Fruit fly (Drosophila melanogaster): ENCODE results near the gene CG5895.

CG5895 gene

dm6 chr3L:16024276-16025019 is 10.8 kb upstream of the CG5895 start (continued):
- TF ChIP-seq slbo (GFP tag; IDR thresholded peaks at IDR 0.05): no peak
- TF ChIP-seq CG17361 (GFP tag; IDR thresholded peaks at IDR 0.05): peak; percentile 56
- no peak for TF ChIP-seq Deaf1 (tag; optimal IDR thresholded peaks at IDR 0.05)
- no peak for TF ChIP-seq CG8089 (GFP tag; optimal IDR thresholded peaks at IDR 0.05)
- peak; percentile 27 for TF ChIP-seq Blimp-1 (GFP tag; optimal IDR thresholded peaks at IDR 0.05)
- TF ChIP-seq sima (GFP tag; optimal IDR thresholded peaks at IDR 0.05): no peak
- TF ChIP-seq CG3838 (GFP tag; optimal IDR thresholded peaks at IDR 0.05): no peak
- TF ChIP-seq BtbVII (GFP tag; optimal IDR thresholded peaks at IDR 0.05): no peak
- peak; percentile 40 for TF ChIP-seq CG11504 (tag; optimal IDR thresholded peaks at IDR 0.05)
- TF ChIP-seq Myb (GFP tag; optimal IDR thresholded peaks at IDR 0.05): peak; percentile 13
- peak; percentile 13 for TF ChIP-seq tio (GFP tag; optimal IDR thresholded peaks at IDR 0.05)
- TF ChIP-seq pzg (GFP tag; optimal IDR thresholded peaks at IDR 0.05): no peak
- peak; percentile 10 for TF ChIP-seq CG13424 (tag; optimal IDR thresholded peaks at IDR 0.05)
- TF ChIP-seq BEAF-32 (GFP tag; optimal IDR thresholded peaks at IDR 0.05): no peak
- TF ChIP-seq Sox100B (GFP tag; optimal IDR thresholded peaks at IDR 0.05): peak; percentile 31
- TF ChIP-seq CG7839 (tag; optimal IDR thresholded peaks at IDR 0.05): peak; percentile 3
- no peak for TF ChIP-seq Taf1 (GFP tag; IDR thresholded peaks at IDR 0.05)
- no peak for TF ChIP-seq gcm2 (GFP tag; optimal IDR thresholded peaks at IDR 0.05)
- peak; percentile 6 for TF ChIP-seq CG7556 (GFP tag; optimal IDR thresholded peaks at IDR 0.05)
- no peak for TF ChIP-seq Oaz (GFP tag; IDR thresholded peaks at IDR 0.05)
- TF ChIP-seq CG18764 (GFP tag; optimal IDR thresholded peaks at IDR 0.05): no peak
- TF ChIP-seq CG30403 (GFP tag; optimal IDR thresholded peaks at IDR 0.05): peak; percentile 17
- TF ChIP-seq lmd (GFP tag; IDR thresholded peaks at IDR 0.05): no peak
- peak; percentile 48 for TF ChIP-seq phol (tag; optimal IDR thresholded peaks at IDR 0.05)
- TF ChIP-seq CG2120 (GFP tag; optimal IDR thresholded peaks at IDR 0.05): no peak
- TF ChIP-seq crol (GFP tag; IDR thresholded peaks at IDR 0.05): peak; percentile 77
- TF ChIP-seq CG34224 (GFP tag; IDR thresholded peaks at IDR 0.05; ENCODE audit: partially characterized antibody): no peak
- TF ChIP-seq pho (GFP tag; optimal IDR thresholded peaks at IDR 0.05): no peak
- TF ChIP-seq CG6683 (GFP tag; optimal IDR thresholded peaks at IDR 0.05): no peak
- no peak for TF ChIP-seq CG10462 (GFP tag; optimal IDR thresholded peaks at IDR 0.05)
- no peak for TF ChIP-seq mld (GFP tag; IDR thresholded peaks at IDR 0.05; ENCODE audit: partially characterized antibody)
- peak; percentile 10 for TF ChIP-seq CG2875 (GFP tag; optimal IDR thresholded peaks at IDR 0.05)
- no peak for TF ChIP-seq Nf-YA (GFP tag; IDR thresholded peaks at IDR 0.05)
- no peak for TF ChIP-seq cas (GFP tag; IDR thresholded peaks at IDR 0.05)
- peak; percentile 87 for TF ChIP-seq Ets65A (GFP tag)
- peak; percentile 27 for TF ChIP-seq dmrt99B (tag; optimal IDR thresholded peaks at IDR 0.05)
- TF ChIP-seq Med (GFP tag): peak; percentile 41
- TF ChIP-seq lbe (GFP tag; optimal IDR thresholded peaks at IDR 0.05): no peak
- TF ChIP-seq eyg (GFP tag; optimal IDR thresholded peaks at IDR 0.05): no peak
- TF ChIP-seq bsh (GFP tag; optimal IDR thresholded peaks at IDR 0.05): peak in 1 of 2 experiments; percentile 8
- TF ChIP-seq Stat92E (GFP tag; optimal IDR thresholded peaks at IDR 0.05): no peak
- no peak for TF ChIP-seq CG11085 (GFP tag; IDR thresholded peaks at IDR 0.05)
- TF ChIP-seq gcm (GFP tag; optimal IDR thresholded peaks at IDR 0.05): no peak
- peak; percentile 13 for TF ChIP-seq CG1603 (tag; optimal IDR thresholded peaks at IDR 0.05)
- peak; percentile 56 for TF ChIP-seq CG18262 (tag; optimal IDR thresholded peaks at IDR 0.05)
- TF ChIP-seq ase (GFP tag; IDR thresholded peaks at IDR 0.05): no peak
- no peak for TF ChIP-seq HLH3B (GFP tag; IDR thresholded peaks at IDR 0.05)
- TF ChIP-seq trem (tag; optimal IDR thresholded peaks at IDR 0.05): no peak
- TF ChIP-seq NfI (GFP tag; optimal IDR thresholded peaks at IDR 0.05): no peak
